Fruit fly (Drosophila melanogaster) whole organism: ENCODE data around the gene r.

ENCODE experiments used
- CG8478 ChIP-seq: fragments of >200 bp; optimal IDR thresholded peaks from 2 replicates; lab custom pipeline; 2018; ENCODE audit warnings: inconsistent platforms
- Dll ChIP-seq: fragments of >200 bp; optimal IDR thresholded peaks from 2 replicates; lab custom pipeline; 2017
- EcR ChIP-seq, 2 experiments: fragments of >200 bp; optimal IDR thresholded peaks; 2 replicates each; lab custom pipeline; 2017; ENCODE audit warnings: missing biosample characterization in 2 of 2, missing genetic modification characterization in 2 of 2, missing genetic modification reagents in 2 of 2
- pan ChIP-seq: fragments of >200 bp; optimal IDR thresholded peaks from 2 replicates; lab custom pipeline; 2017
- psq ChIP-seq: fragments of >200 bp; optimal IDR thresholded peaks from 2 replicates; lab custom pipeline; 2017
- usp ChIP-seq: fragments of >200 bp; optimal IDR thresholded peaks from 2 replicates; lab custom pipeline; 2017; ENCODE audit warnings: missing biosample characterization, missing genetic modification characterization, mixed read lengths

Gene r

DNA sequence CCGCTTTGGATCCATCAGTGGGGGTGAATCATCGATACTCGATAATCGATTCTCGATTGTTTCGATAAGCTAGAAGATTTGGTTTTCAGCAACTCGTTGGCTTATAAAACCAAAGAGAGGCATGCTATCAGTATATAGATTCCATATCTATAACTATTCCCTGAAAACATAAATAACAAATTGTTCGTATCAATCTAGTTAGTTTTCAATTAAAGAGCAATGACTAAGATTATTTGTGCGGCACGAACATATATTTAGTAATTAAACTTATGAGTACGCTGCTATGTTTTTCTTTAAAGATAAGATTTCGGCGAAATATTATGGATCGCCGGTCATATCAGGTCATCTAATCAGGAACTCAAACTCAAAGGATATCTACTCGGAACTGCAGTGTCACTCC, 19.4 kb downstream of the r start:
- TF ChIP-seq EcR (GFP tag; optimal IDR thresholded peaks at IDR 0.05; lab: Kevin White, UChicago) (no peak), psq (lab: Kevin White, UChicago) (no peak), Dll (lab: Kevin White, UChicago) (no peak), usp (no peak), pan (lab: Kevin White, UChicago) (no peak), CG8478 (lab: Kevin White, UChicago) (no peak)

DNA sequence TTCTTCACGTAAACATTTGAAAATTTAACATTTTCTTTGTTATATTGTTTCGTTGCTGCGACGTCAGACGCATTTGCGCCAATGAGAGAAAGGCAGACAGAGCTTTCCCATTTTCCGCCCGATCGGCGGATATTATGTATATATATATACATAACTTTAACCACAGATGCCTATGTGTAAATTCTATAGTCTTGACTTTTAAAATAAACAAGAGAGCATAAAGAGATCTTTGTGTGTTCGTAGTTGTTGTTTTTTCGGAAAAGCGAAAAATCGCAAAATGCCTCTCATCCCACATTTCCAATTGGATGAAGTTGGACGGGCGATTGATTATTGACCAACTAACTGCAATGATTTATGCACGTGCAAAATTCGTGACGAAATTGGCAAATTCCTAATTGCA, 21.5 kb downstream of the r start, which contains the start of gene CG13012:
TSS of gene CG13012 (minus strand) at position 101 of the 400 bp plus-strand sequence.
- no peak for TF ChIP-seq usp
- no peak for TF ChIP-seq pan (lab: Kevin White, UChicago)
- TF ChIP-seq EcR (GFP tag; optimal IDR thresholded peaks at IDR 0.05; lab: Kevin White, UChicago): no peak
- no peak for TF ChIP-seq Dll (lab: Kevin White, UChicago)
- no peak for TF ChIP-seq CG8478 (lab: Kevin White, UChicago)
- no peak for TF ChIP-seq psq (lab: Kevin White, UChicago)

DNA sequence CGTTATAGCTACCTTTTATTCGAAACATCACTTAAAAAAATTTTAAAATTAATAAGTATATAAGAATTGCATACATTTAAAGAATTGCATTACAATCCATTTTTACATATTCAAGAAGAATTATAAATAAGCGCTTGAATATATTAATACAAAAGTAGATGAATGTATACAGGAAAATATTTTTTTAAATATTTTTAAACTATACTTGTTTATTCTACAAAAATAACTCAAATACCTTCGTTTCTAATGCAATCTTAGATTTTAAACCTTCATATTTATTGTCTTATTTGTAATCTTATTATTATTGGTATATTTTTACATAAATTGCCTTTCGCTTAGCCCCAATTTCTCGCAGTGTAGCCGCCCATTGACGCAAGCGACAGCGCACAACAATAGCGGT, 22.0 kb downstream of the r start:
- no peak for TF ChIP-seq CG8478 (lab: Kevin White, UChicago)
- no peak for TF ChIP-seq EcR (GFP tag; optimal IDR thresholded peaks at IDR 0.05; lab: Kevin White, UChicago)
- TF ChIP-seq Dll (lab: Kevin White, UChicago): no peak
- no peak for TF ChIP-seq psq (lab: Kevin White, UChicago)

DNA sequence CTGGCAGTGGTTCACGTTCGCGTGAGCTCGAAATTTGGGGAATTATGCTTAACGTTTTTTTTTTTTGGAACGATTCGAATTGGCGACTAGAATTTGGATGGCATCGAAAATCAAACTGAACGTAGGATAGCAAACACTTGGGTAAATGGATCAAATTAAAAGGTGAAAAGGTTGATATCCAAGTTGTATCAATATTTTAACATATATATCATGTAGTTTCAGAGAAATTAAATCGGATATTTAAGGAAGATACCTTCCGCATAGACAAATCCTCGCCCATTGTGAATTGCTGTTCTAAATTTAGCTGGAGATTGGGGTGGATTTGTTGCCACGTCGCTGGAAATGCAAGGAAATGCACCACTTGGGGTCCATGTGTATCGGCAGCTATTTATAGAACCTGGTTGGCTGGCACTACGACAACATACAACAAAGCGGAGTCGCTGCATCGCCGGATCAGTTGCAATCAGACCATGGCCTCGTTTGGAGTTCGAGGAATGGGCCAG, 23.7 kb downstream of the r start, which contains the start of the genes CG13010 and sing:
TSS of gene CG13010 (minus strand) at position 101 of the 503 bp plus-strand sequence.
TSS of gene sing (plus strand) at position 453 of the 503 bp plus-strand sequence.
- no peak for TF ChIP-seq pan (lab: Kevin White, UChicago)
- no peak for TF ChIP-seq EcR (GFP tag; optimal IDR thresholded peaks at IDR 0.05; lab: Kevin White, UChicago)
- TF ChIP-seq CG8478 (lab: Kevin White, UChicago): no peak

DNA sequence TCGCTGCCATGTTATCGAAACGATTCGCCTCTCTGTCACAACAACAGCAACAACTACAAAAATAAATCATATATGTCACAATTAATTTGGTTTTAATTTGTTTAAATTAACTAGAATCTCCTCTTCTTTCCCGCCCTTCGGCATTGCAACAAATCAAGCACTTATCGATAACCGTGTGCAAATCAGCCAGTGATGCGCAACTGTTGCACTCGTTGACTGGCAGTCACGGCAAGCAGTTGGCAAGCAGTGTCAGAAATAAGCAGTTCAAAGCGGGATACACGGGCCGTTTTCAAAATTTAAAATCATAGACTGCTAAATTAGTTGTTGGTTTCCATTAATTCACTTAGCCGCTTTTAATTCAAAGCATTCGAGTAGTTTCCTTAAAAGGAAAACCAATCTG, 28.6 kb downstream of the r start, which contains the start of gene Axs:
TSS of gene Axs (minus strand) at position 131 of the 400 bp plus-strand sequence.
- TF ChIP-seq usp: no peak
- TF ChIP-seq psq (lab: Kevin White, UChicago): no peak
- TF ChIP-seq Dll (lab: Kevin White, UChicago): no peak

DNA sequence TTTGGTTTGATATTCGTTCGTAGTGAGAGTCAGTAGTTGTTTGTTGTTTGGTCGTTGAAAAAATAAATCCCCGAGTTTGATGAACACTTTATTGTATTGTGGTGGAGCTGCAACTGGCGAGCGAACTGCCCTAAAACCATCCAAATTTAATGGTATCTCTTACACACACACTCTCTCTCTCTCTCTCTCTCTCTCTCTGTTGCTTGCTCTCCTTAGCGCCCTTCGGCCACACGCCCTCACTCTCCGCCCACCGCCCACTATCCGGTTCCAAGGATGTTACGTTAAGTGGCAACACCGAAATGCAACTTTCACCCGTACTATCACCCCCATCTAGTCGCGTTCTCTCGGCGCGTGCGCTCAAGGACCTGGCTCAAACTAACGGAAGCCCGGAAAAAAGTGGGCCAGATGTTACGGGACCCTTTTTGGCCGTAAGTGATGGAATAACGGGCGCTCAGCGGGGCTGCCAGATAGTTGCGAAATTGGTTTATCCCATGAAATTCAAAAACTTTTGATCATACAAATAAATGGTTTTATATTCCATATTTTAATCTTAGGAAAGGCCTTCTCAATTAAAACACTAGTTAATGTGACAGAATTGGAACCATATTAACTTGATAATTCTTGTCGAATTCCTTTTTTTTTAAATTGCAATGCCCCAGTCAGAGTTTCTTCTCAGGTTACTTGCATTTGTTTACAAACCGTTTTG, 32.4 kb downstream of the r start:
- no peak for TF ChIP-seq CG8478 (lab: Kevin White, UChicago)

DNA sequence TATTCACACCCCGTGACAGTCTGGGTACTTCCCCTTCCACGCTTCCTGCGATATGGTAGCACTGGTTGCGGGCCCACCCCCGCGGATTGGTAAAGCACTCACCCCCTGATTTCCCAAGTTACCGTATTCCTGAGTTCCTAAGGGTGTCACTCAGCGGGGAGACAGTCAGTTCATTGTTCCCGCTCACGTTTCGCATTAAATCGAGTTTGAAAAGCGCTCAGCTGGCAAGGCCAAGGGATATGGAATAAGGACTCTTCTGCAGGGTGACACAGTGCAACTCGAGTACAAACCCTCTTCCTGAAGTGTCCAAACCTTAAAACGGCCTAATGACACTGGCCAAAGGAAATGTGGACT, 32.9 kb downstream of the r start:
- TF ChIP-seq pan (lab: Kevin White, UChicago) (no peak), Dll (lab: Kevin White, UChicago) (no peak), psq (lab: Kevin White, UChicago) (no peak), EcR (GFP tag; optimal IDR thresholded peaks at IDR 0.05; lab: Kevin White, UChicago) (no peak), usp (no peak), CG8478 (lab: Kevin White, UChicago) (no peak)

DNA sequence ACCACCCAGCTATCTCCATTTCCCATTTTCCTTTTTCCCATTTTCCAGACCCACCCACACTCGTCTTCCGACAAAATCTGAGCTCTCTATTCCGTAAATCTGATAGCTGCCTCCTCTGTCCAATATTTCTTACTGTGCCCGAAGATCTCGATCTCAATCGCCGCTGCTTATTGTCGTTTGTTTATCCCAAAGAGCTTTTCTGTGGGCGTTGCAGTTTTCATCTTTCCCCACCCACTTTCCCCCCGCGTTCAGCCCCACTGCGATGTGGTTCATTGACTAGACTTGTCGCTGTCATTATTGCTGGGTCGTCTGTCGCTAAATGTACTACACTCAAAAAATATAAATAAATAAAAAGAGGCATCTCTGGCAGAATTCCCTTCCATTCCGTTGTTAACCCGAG, 34.2 kb downstream of the r start:
- TF ChIP-seq Dll (lab: Kevin White, UChicago) (no peak), usp (no peak)

DNA sequence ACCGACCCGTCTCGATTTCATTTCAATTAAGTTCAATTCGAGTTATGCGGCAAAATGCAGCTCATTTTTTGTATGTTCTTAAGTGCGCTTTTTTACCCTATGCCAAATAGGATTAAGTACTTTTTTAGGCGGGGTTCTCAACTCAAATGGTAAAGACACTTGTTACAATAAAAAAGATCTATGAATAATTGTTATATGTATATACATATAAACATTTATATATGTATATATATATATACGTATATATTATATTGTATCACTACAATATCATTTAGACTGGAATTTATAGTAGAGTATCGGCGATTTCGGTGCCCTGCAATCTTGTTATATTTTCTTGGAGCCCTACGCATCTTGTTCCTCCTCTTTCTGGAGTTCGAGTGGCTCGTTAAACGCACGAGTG, 34.8 kb downstream of the r start:
- no peak for TF ChIP-seq Dll (lab: Kevin White, UChicago)
- TF ChIP-seq EcR (GFP tag; optimal IDR thresholded peaks at IDR 0.05; lab: Kevin White, UChicago): no peak
- TF ChIP-seq CG8478 (lab: Kevin White, UChicago): no peak
- TF ChIP-seq psq (lab: Kevin White, UChicago): no peak
- no peak for TF ChIP-seq pan (lab: Kevin White, UChicago)
- no peak for TF ChIP-seq usp

DNA sequence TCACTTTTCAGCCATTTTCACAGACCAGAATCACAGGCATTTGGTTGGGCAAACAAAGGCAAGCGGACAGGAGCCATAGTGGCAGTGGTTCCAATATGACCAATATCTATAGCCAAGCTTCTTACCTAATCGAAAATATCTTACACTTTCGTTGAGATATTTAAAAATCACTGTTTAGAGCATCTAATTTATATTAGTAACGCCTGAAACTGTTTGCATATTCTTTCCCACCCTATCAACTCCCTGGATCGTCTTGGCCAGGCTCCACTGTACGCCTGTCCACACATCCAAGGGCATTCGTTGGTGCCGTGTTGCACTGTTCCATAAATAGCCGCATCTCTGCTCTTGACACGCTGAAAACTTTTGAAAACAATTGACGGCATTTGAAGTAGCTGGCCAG, 35.3 kb downstream of the r start:
- TF ChIP-seq CG8478 (lab: Kevin White, UChicago): no peak
- TF ChIP-seq usp: no peak
- TF ChIP-seq Dll (lab: Kevin White, UChicago): no peak
- TF ChIP-seq EcR (GFP tag; optimal IDR thresholded peaks at IDR 0.05; lab: Kevin White, UChicago): no peak
- TF ChIP-seq pan (lab: Kevin White, UChicago): no peak

DNA sequence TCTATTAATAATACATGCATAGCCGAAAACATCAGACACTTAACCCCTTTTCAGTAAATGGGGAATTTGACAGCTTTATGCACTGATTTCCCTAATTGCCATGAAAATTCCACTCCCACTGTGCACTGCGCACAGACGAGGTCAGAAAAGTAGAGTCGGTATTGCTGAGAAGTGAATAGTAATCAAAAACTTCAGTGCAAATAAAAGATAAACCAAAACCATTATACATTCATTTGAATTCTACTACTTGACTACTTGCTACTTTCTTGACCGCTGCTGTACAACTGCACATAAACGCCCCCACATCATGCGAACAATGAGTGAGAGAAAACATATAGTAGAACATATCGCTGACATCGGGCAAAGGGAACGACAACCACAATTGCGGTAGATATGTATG, 36.3 kb downstream of the r start:
- TF ChIP-seq psq (lab: Kevin White, UChicago) (no peak), pan (lab: Kevin White, UChicago) (no peak), usp (no peak), EcR (GFP tag; optimal IDR thresholded peaks at IDR 0.05; lab: Kevin White, UChicago) (no peak), Dll (lab: Kevin White, UChicago) (no peak), CG8478 (lab: Kevin White, UChicago) (no peak)

DNA sequence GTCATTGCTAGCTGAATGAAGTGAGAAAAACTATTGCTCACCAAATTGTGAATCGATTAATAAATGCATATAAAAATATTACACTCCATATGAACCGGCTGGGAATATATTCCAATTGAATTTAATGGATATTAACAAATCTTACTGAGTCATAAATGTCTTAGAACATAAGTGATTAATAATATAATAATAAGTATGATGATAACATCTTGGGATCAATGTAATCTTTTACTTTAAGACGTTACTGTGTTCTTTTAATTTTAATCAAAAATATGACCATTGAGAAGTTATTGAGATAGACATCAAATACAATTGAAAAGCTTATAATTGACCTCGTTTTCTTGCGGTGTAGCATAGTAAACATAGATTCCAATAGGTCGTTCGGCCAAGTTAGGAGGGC, 37.2 kb downstream of the r start:
- no peak for TF ChIP-seq usp
- no peak for TF ChIP-seq psq (lab: Kevin White, UChicago)
- no peak for TF ChIP-seq Dll (lab: Kevin White, UChicago)
- no peak for TF ChIP-seq CG8478 (lab: Kevin White, UChicago)
- no peak for TF ChIP-seq pan (lab: Kevin White, UChicago)
- no peak for TF ChIP-seq EcR (GFP tag; optimal IDR thresholded peaks at IDR 0.05; lab: Kevin White, UChicago)
